Worm (Caenorhabditis elegans): ENCODE results near the gene sap-49.

The sap-49 gene

DNA sequence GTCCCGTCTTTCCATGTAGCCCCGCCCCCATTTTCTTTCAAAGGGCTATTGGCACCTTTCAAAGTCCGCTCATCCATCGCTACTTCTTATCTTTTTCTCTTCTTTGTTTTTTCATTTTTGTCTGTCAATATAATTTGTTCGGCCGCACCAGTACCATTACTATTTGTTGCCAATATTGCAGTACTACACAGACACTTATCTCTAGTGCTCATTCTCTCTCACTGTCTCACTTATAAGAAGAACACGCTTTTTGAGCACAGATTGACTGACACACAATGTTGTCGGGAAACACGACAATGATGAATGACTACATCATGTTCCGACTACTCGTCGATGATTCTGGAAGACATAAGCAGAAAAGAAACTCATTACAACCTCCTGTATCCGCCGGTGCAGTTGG lies 50.5 kb downstream of the sap-49 start:
- TF ChIP-seq mdl-1 (tag; optimal IDR thresholded peaks at IDR 0.05) = no peak
- peak; percentile 44 for TF ChIP-seq lin-39 (tag; optimal IDR thresholded peaks at IDR 0.05)

All from whole organism, L3 larva.